Worm (Caenorhabditis elegans) whole organism, L4/young adult: ENCODE measurements around the gene tag-280.

Experiments used
- W03F9.2 ChIP-seq: fragments of 150-350 bp; optimal IDR thresholded peaks from 2 replicates; lab custom pipeline; 2014; ENCODE audit warnings: missing biosample characterization, missing genetic modification characterization
- dao-5 ChIP-seq: sonication (generic microtip); optimal IDR thresholded peaks from 2 replicates; lab custom pipeline; 2016; ENCODE audit warnings: missing genotype, missing genetic modification characterization, moderate library complexity, missing compliant biosample characterization

- TF ChIP-seq W03F9.2 (peak; percentile 32), dao-5 (tag; lab: Kevin White, UChicago) (no peak)
Measured at ce11 chrII:12425644-12426222, 34.7 kb upstream of the tag-280 start, which contains the start of gene daf-22.
